Worm (Caenorhabditis elegans) whole organism, L4/young adult: ENCODE measurements around the gene H06H21.37.

Source experiments
- dao-5 ChIP-seq: sonication (generic microtip); optimal IDR thresholded peaks from 2 replicates; lab custom pipeline; 2016; ENCODE audit warnings: missing genotype, missing genetic modification characterization, moderate library complexity, missing compliant biosample characterization
- him-1 ChIP-seq: sonication (generic microtip); optimal IDR thresholded peaks from 2 replicates; lab custom pipeline; 2016; ENCODE audit warnings: missing genotype, missing genetic modification reagents, missing genetic modification characterization, missing compliant biosample characterization

DNA sequence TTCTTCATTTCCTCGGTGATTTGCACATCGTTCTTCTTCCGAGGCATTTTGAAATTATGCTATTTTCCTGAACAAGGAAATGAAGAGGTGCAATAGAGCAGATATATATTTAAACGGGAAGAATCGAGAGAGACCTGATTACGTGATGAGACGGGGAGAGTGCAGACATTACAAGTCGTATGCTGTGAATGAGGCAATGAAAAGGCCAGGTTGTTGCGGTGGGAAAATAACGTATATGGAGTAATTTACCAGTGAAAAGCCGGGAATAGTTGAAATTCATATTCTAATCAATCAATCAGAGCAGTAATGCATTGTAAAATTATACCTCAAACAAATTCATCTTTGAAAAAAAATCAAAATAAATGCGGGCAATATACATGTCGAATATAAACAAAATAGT is 51.1 kb downstream of the H06H21.37 start, which contains the start of gene Y17G9B.8:
- no peak for TF ChIP-seq dao-5 (tag; lab: Kevin White, UChicago)
- TF ChIP-seq him-1 (tag; lab: Kevin White, UChicago) = no peak
